Worm (Caenorhabditis elegans) whole organism, early embryonic: Measurements from ENCODE around the gene spat-1.

ENCODE experiments used
- F13C5.2 ChIP-seq: sonication (generic microtip); optimal IDR thresholded peaks from 2 replicates; lab custom pipeline; 2017; ENCODE audit warnings: mild to moderate bottlenecking, missing genetic modification characterization, inconsistent platforms, missing compliant biosample characterization
- ama-1 ChIP-seq: fragments of 150-350 bp; optimal IDR thresholded peaks from 2 replicates; lab custom pipeline; 2014
- pes-1 ChIP-seq: fragments of 200-800 bp; sonication (Bioruptor generic); IDR thresholded peaks from 2 replicates; pipeline ENCODE4 v1.3.6; 2022; ENCODE audit warnings: missing genetic modification reagents, missing genetic modification characterization, missing compliant biosample characterization

DNA sequence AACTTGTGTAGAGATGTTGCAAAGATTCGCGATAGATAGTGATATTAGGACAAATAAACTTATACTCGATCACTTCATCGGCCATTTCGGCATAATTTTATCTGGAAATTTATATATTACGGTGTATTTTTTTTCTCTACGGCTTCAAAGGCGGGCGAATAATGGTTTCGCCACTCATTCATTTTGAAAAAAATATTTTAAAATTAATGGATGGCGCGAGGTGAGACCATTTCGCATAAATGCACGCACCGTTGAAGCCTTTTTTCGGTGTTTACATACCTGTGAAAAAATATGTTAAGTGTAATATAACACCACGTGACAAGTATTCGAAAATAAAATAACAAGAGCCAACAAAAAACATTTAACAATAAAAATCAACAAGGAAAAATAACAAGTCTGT lies 6.5 kb upstream of the spat-1 start, which contains the start of gene btb-19:
- TF ChIP-seq F13C5.2 (tag; lab: Kevin White, UChicago) (no peak), ama-1 (lab: Kevin White, UChicago) (no peak), pes-1 (GFP tag; lab: Robert Waterston, UW) (no peak)
